Fruit fly (Drosophila melanogaster): ENCODE measurements around the gene CG18259.
A peak's percentile ranks its signal among the peaks of the same experiment; 100 is the strongest.

CG18259 gene

dm6 chrX:18789353-18790210, 6.3 kb upstream of the CG18259 start (continued):
- TF ChIP-seq CG1792 (GFP tag; optimal IDR thresholded peaks at IDR 0.05) (no peak), crc (GFP tag; optimal IDR thresholded peaks at IDR 0.05) (peak; percentile 6), onecut (GFP tag; IDR thresholded peaks at IDR 0.05) (no peak), TFAM (GFP tag; optimal IDR thresholded peaks at IDR 0.05) (no peak), Hey (tag; optimal IDR thresholded peaks at IDR 0.05) (peak; percentile 6), lbe (GFP tag; optimal IDR thresholded peaks at IDR 0.05) (no peak), pb (GFP tag; optimal IDR thresholded peaks at IDR 0.05) (peak; percentile 34), CG8089 (GFP tag; optimal IDR thresholded peaks at IDR 0.05) (no peak), Deaf1 (tag; optimal IDR thresholded peaks at IDR 0.05) (peak; percentile 22), Xbp1 (GFP tag; optimal IDR thresholded peaks at IDR 0.05) (peak; percentile 43), dmrt99B (tag; optimal IDR thresholded peaks at IDR 0.05) (peak; percentile 74), CG11723 (GFP tag; optimal IDR thresholded peaks at IDR 0.05) (peak; percentile 58), CG7987 (GFP tag; optimal IDR thresholded peaks at IDR 0.05) (peak; percentile 20), zfh1 (GFP tag; IDR thresholded peaks at IDR 0.05) (no peak), CG1233 (GFP tag; optimal IDR thresholded peaks at IDR 0.05) (peak; percentile 10), CG12219 (GFP tag; optimal IDR thresholded peaks at IDR 0.05) (peak; percentile 17), hbn (GFP tag; IDR thresholded peaks at IDR 0.05; ENCODE audit: partially characterized antibody) (no peak), NFAT (GFP tag; IDR thresholded peaks at IDR 0.05) (peak; percentile 52), br (optimal IDR thresholded peaks at IDR 0.05) (no peak), Myb (GFP tag; optimal IDR thresholded peaks at IDR 0.05) (peak; percentile 52), Xrp1 (GFP tag; IDR thresholded peaks at IDR 0.05) (no peak), slou (GFP tag; optimal IDR thresholded peaks at IDR 0.05) (peak; percentile 27), danr (GFP tag; IDR thresholded peaks at IDR 0.05) (no peak), bab2 (GFP tag; optimal IDR thresholded peaks at IDR 0.05) (peak; percentile 59), CG7372 (GFP tag; IDR thresholded peaks at IDR 0.05) (0 out of 2 replicates have a peak, but pooled peaks have one; percentile 29), CG11560 (tag; IDR thresholded peaks at IDR 0.05) (no peak), unpg (GFP tag; optimal IDR thresholded peaks at IDR 0.05) (peak; percentile 43), crp (GFP tag; optimal IDR thresholded peaks at IDR 0.05) (peak in 1 of 2 experiments; percentile 70), CG13624 (GFP tag; optimal IDR thresholded peaks at IDR 0.05) (peak; percentile 78), E2f2 (GFP tag; IDR thresholded peaks at IDR 0.05) (no peak), Lhr (GFP tag; optimal IDR thresholded peaks at IDR 0.05) (no peak), Oli (tag; optimal IDR thresholded peaks at IDR 0.05) (peak; percentile 67), Antp (GFP tag; optimal IDR thresholded peaks at IDR 0.05) (peak; percentile 52), HLH3B (GFP tag; IDR thresholded peaks at IDR 0.05) (no peak), CG11456 (GFP tag; IDR thresholded peaks at IDR 0.05) (peak; percentile 52; the same call in 1 of the 3 replicates), Ptx1 (GFP tag; IDR thresholded peaks at IDR 0.05) (peak; percentile 48; the same call in 1 of the 2 replicates), Hmx (GFP tag; optimal IDR thresholded peaks at IDR 0.05) (no peak), eyg (GFP tag; optimal IDR thresholded peaks at IDR 0.05) (no peak), CG9437 (GFP tag; optimal IDR thresholded peaks at IDR 0.05) (peak; percentile 57), tna (GFP tag; IDR thresholded peaks at IDR 0.05; ENCODE audit: partially characterized antibody) (no peak), Fer2 (tag; optimal IDR thresholded peaks at IDR 0.05) (no peak), CkIIα-i1 (GFP tag; IDR thresholded peaks at IDR 0.05) (no peak), CG42726 (GFP tag; IDR thresholded peaks at IDR 0.05; ENCODE audit: partially characterized antibody) (no peak), insv (GFP tag; optimal IDR thresholded peaks at IDR 0.05) (no peak), stwl (tag; optimal IDR thresholded peaks at IDR 0.05) (no peak), Dp (GFP tag; optimal IDR thresholded peaks at IDR 0.05) (no peak), CG34422 (GFP tag; IDR thresholded peaks at IDR 0.05) (no peak), vnd (GFP tag; IDR thresholded peaks at IDR 0.05; ENCODE audit: partially characterized antibody) (no peak), dimm (GFP tag; IDR thresholded peaks at IDR 0.05) (no peak), fd64A (GFP tag; optimal IDR thresholded peaks at IDR 0.05) (no peak)

Measured in whole organism, embryonic.